Fruit fly (Drosophila melanogaster) whole organism, embryonic: ENCODE measurements around the gene CG11436.

ENCODE experiments used
- Bgb ChIP-seq: fragments of 200-800 bp; sonication (Bioruptor generic); IDR thresholded peaks from 2 replicates; pipeline ENCODE4 v1.3.6; 2022; ENCODE audit warnings: missing biosample characterization, missing genetic modification characterization; ENCODE audit not compliant: partially characterized antibody
- CG10267 ChIP-seq: fragments of 200-800 bp; sonication (Bioruptor generic); optimal IDR thresholded peaks from 2 replicates; lab custom pipeline; 2018; ENCODE audit warnings: missing biosample characterization, mild to moderate bottlenecking, missing genetic modification characterization, moderate library complexity
- CG14710 ChIP-seq: fragments of 200-800 bp; sonication (Bioruptor generic); optimal IDR thresholded peaks from 3 replicates; lab custom pipeline; 2019; ENCODE audit warnings: missing biosample characterization, mild to moderate bottlenecking, missing genetic modification characterization, moderate library complexity
- CG15011 ChIP-seq: fragments of 200-800 bp; sonication (Bioruptor generic); optimal IDR thresholded peaks from 3 replicates; lab custom pipeline; 2018; ENCODE audit warnings: missing biosample characterization, mild to moderate bottlenecking, missing genetic modification characterization
- CG15696 ChIP-seq: fragments of 200-800 bp; sonication (Bioruptor generic); optimal IDR thresholded peaks from 2 replicates; lab custom pipeline; 2019; ENCODE audit warnings: missing biosample characterization, mild to moderate bottlenecking, missing genetic modification characterization, moderate library complexity
- CG17359 ChIP-seq: fragments of 200-800 bp; sonication (Bioruptor generic); optimal IDR thresholded peaks from 3 replicates; lab custom pipeline; 2018; ENCODE audit warnings: missing biosample characterization, mild to moderate bottlenecking, missing genetic modification characterization, moderate library complexity
- CG17829 ChIP-seq: fragments of 200-800 bp; optimal IDR thresholded peaks from 2 replicates; lab custom pipeline; 2019; ENCODE audit warnings: missing biosample characterization, mild to moderate bottlenecking, missing genetic modification characterization, moderate library complexity
- CG18262 ChIP-seq: fragments of 200-800 bp; optimal IDR thresholded peaks from 3 replicates; lab custom pipeline; 2019; ENCODE audit warnings: missing biosample characterization, mild to moderate bottlenecking, missing genetic modification characterization, moderate library complexity
- CG18619 ChIP-seq: fragments of 200-800 bp; sonication (Bioruptor generic); optimal IDR thresholded peaks from 3 replicates; lab custom pipeline; 2017; ENCODE audit warnings: missing biosample characterization, mild to moderate bottlenecking, missing genetic modification characterization
- CG2116 ChIP-seq: fragments of 200-800 bp; sonication (Bioruptor generic); optimal IDR thresholded peaks from 3 replicates; lab custom pipeline; 2018; ENCODE audit warnings: missing biosample characterization, mild to moderate bottlenecking, missing genetic modification characterization
- CG2120 ChIP-seq: fragments of 200-800 bp; sonication (Bioruptor generic); optimal IDR thresholded peaks from 3 replicates; lab custom pipeline; 2016; ENCODE audit warnings: missing biosample characterization, missing genetic modification characterization
- CG30020 ChIP-seq: fragments of 200-800 bp; optimal IDR thresholded peaks from 2 replicates; lab custom pipeline; 2019; ENCODE audit warnings: missing biosample characterization, mild to moderate bottlenecking, missing genetic modification characterization, moderate library complexity
- CG34224 ChIP-seq: fragments of 200-800 bp; sonication (Bioruptor generic); IDR thresholded peaks from 3 replicates; pipeline ENCODE4 v1.3.6; 2022; ENCODE audit warnings: missing biosample characterization, missing genetic modification characterization; ENCODE audit not compliant: partially characterized antibody
- CG3995 ChIP-seq: fragments of 200-800 bp; sonication (Bioruptor generic); optimal IDR thresholded peaks from 3 replicates; lab custom pipeline; 2016; ENCODE audit warnings: missing biosample characterization, missing genetic modification characterization
- CG4617 ChIP-seq: fragments of 200-800 bp; sonication (Bioruptor generic); optimal IDR thresholded peaks from 3 replicates; lab custom pipeline; 2016; ENCODE audit warnings: missing biosample characterization, missing genetic modification characterization, borderline replicate concordance
- CG7963 ChIP-seq: fragments of 200-800 bp; sonication (Bioruptor generic); IDR thresholded peaks from 3 replicates; pipeline ENCODE4 v1.3.6; 2022; ENCODE audit warnings: missing biosample characterization, missing genetic modification characterization; ENCODE audit not compliant: partially characterized antibody
- CG8290 ChIP-seq, 3 experiments: fragments of 200-800 bp; sonication (Bioruptor generic); optimal IDR thresholded peaks; 2 replicates each; lab custom pipeline; 2016 to 2019; ENCODE audit warnings: missing biosample characterization in 3 of 3, missing genetic modification characterization in 3 of 3, mild to moderate bottlenecking in 2 of 3, moderate library complexity in 1 of 3
- CG9797 ChIP-seq: fragments of 200-800 bp; sonication (Bioruptor generic); optimal IDR thresholded peaks from 3 replicates; lab custom pipeline; 2018; ENCODE audit warnings: missing biosample characterization, mild to moderate bottlenecking, missing genetic modification characterization
- CHES-1-like ChIP-seq: fragments of 200-800 bp; sonication (Bioruptor generic); optimal IDR thresholded peaks from 2 replicates; lab custom pipeline; 2016; ENCODE audit warnings: missing biosample characterization, missing genetic modification characterization
- CTCF ChIP-seq: fragments of 200-800 bp; sonication (Bioruptor generic); optimal IDR thresholded peaks from 2 replicates; lab custom pipeline; 2017; ENCODE audit warnings: missing biosample characterization, mild to moderate bottlenecking, missing genetic modification characterization, moderate library complexity
- Chrac-16 ChIP-seq: fragments of 200-800 bp; sonication (Bioruptor generic); optimal IDR thresholded peaks from 3 replicates; lab custom pipeline; 2016; ENCODE audit warnings: missing biosample characterization, missing genetic modification characterization
- CoRest ChIP-seq: fragments of 200-800 bp; sonication (Bioruptor generic); optimal IDR thresholded peaks from 3 replicates; lab custom pipeline; 2018; ENCODE audit warnings: missing biosample characterization, mild to moderate bottlenecking, missing genetic modification characterization, moderate library complexity
- Dfd ChIP-seq, 2 experiments: fragments of >200 bp; optimal IDR thresholded peaks; 2 replicates each; lab custom pipeline; 2017; ENCODE audit warnings: missing biosample characterization in 2 of 2, missing genetic modification characterization in 2 of 2
- Ets97D ChIP-seq: fragments of 200-800 bp; sonication (Bioruptor generic); optimal IDR thresholded peaks from 3 replicates; lab custom pipeline; 2016; ENCODE audit warnings: missing biosample characterization, missing genetic modification characterization
- HLHmδ ChIP-seq: fragments of 200-800 bp; sonication (Bioruptor generic); optimal IDR thresholded peaks from 2 replicates; lab custom pipeline; 2018; ENCODE audit warnings: missing biosample characterization, mild to moderate bottlenecking, missing genetic modification characterization, moderate library complexity
- Myb ChIP-seq: fragments of 200-800 bp; sonication (Bioruptor generic); optimal IDR thresholded peaks from 2 replicates; lab custom pipeline; 2016; ENCODE audit warnings: missing biosample characterization, missing genetic modification characterization
- Nf-YB ChIP-seq: fragments of 200-800 bp; sonication (Bioruptor generic); optimal IDR thresholded peaks from 3 replicates; lab custom pipeline; 2019; ENCODE audit warnings: missing biosample characterization, mild to moderate bottlenecking, missing genetic modification characterization, moderate library complexity
- Nf-YC ChIP-seq: fragments of 200-800 bp; optimal IDR thresholded peaks from 3 replicates; lab custom pipeline; 2019; ENCODE audit warnings: missing biosample characterization, mild to moderate bottlenecking, missing genetic modification characterization, moderate library complexity
- Sry-δ ChIP-seq: fragments of 200-800 bp; sonication (Bioruptor generic); optimal IDR thresholded peaks from 2 replicates; lab custom pipeline; 2016; ENCODE audit warnings: missing biosample characterization, missing genetic modification characterization
- YL-1 ChIP-seq: fragments of 200-800 bp; sonication (Bioruptor generic); optimal IDR thresholded peaks from 3 replicates; lab custom pipeline; 2017; ENCODE audit warnings: missing biosample characterization, mild to moderate bottlenecking, missing genetic modification characterization
- chinmo ChIP-seq: fragments of 200-800 bp; sonication (Bioruptor generic); IDR thresholded peaks from 4 replicates; pipeline ENCODE4 v1.3.6; 2022; ENCODE audit warnings: missing biosample characterization, missing genetic modification characterization; ENCODE audit not compliant: partially characterized antibody
- dm ChIP-seq: fragments of 200-800 bp; sonication (Bioruptor generic); optimal IDR thresholded peaks from 3 replicates; lab custom pipeline; 2016; ENCODE audit warnings: missing biosample characterization, missing genetic modification characterization
- gfzf ChIP-seq: fragments of 200-800 bp; sonication (Bioruptor generic); optimal IDR thresholded peaks from 2 replicates; lab custom pipeline; 2016; ENCODE audit warnings: missing biosample characterization, mild to moderate bottlenecking, missing genetic modification characterization, moderate library complexity
- ind ChIP-seq: fragments of 200-800 bp; sonication (Bioruptor generic); optimal IDR thresholded peaks from 3 replicates; lab custom pipeline; 2016; ENCODE audit warnings: missing biosample characterization, missing genetic modification characterization
- jumu ChIP-seq: fragments of 200-800 bp; sonication (Bioruptor generic); optimal IDR thresholded peaks from 3 replicates; lab custom pipeline; 2016; ENCODE audit warnings: missing biosample characterization, missing genetic modification characterization
- maf-S ChIP-seq: fragments of 200-800 bp; sonication (Bioruptor generic); optimal IDR thresholded peaks from 2 replicates; lab custom pipeline; 2016; ENCODE audit warnings: missing biosample characterization, missing genetic modification characterization
- mam ChIP-seq: fragments of 200-800 bp; sonication (Bioruptor generic); optimal IDR thresholded peaks from 3 replicates; lab custom pipeline; 2016; ENCODE audit warnings: missing biosample characterization, missing genetic modification characterization
- mld ChIP-seq: fragments of 200-800 bp; sonication (Bioruptor generic); IDR thresholded peaks from 3 replicates; pipeline ENCODE4 v1.3.6; 2022; ENCODE audit warnings: missing biosample characterization, missing genetic modification characterization; ENCODE audit not compliant: partially characterized antibody
- nerfin-1 ChIP-seq: fragments of 200-800 bp; sonication (Bioruptor generic); optimal IDR thresholded peaks from 3 replicates; lab custom pipeline; 2019; ENCODE audit warnings: missing biosample characterization, mild to moderate bottlenecking, missing genetic modification characterization, moderate library complexity
- nerfin-2 ChIP-seq: fragments of 200-800 bp; sonication (Bioruptor generic); IDR thresholded peaks from 2 replicates; pipeline ENCODE4 v1.3.6; 2022; ENCODE audit warnings: missing biosample characterization, missing genetic modification characterization; ENCODE audit not compliant: partially characterized antibody
- nom ChIP-seq: fragments of 200-800 bp; sonication (Bioruptor generic); optimal IDR thresholded peaks from 2 replicates; lab custom pipeline; 2017; ENCODE audit warnings: missing biosample characterization, missing genetic modification characterization, mild to moderate bottlenecking, moderate library complexity, missing genetic modification reagents
- phol ChIP-seq: fragments of 200-800 bp; sonication (Bioruptor generic); optimal IDR thresholded peaks from 3 replicates; lab custom pipeline; 2018; ENCODE audit warnings: missing biosample characterization, mild to moderate bottlenecking, missing genetic modification characterization, moderate library complexity
- prd ChIP-seq, 3 experiments: fragments of >200 bp in 2 of 3; fragments of 200-800 bp in 1 of 3; sonication (Bioruptor generic) in 1 of 3; optimal IDR thresholded peaks in 2 of 3; IDR thresholded peaks in 1 of 3; 2 replicates in 2 of 3; 3 replicates in 1 of 3; pipeline versions ENCODE4 v1.3.6 to Lab custom; 2017 to 2022; ENCODE audit warnings: missing biosample characterization in 1 of 3, missing genetic modification characterization in 1 of 3
- row ChIP-seq: fragments of 200-800 bp; sonication (Bioruptor generic); IDR thresholded peaks from 3 replicates; pipeline ENCODE4 v1.3.6; 2022; ENCODE audit warnings: missing biosample characterization, missing genetic modification characterization
- schlank ChIP-seq: fragments of 200-800 bp; sonication (Bioruptor generic); optimal IDR thresholded peaks from 2 replicates; lab custom pipeline; 2018; ENCODE audit warnings: missing biosample characterization, mild to moderate bottlenecking, missing genetic modification characterization
- sens ChIP-seq: fragments of 200-800 bp; sonication (Bioruptor generic); peaks from one replicate; lab custom pipeline; 2016; ENCODE audit warnings: missing biosample characterization, missing genetic modification characterization
- stwl ChIP-seq: fragments of 200-800 bp; sonication (Bioruptor generic); optimal IDR thresholded peaks from 3 replicates; lab custom pipeline; 2018; ENCODE audit warnings: missing biosample characterization, mild to moderate bottlenecking, missing genetic modification characterization, moderate library complexity
- vnd ChIP-seq: fragments of 200-800 bp; sonication (Bioruptor generic); IDR thresholded peaks from 3 replicates; pipeline ENCODE4 v1.3.6; 2022; ENCODE audit warnings: missing biosample characterization, missing genetic modification characterization; ENCODE audit not compliant: partially characterized antibody

CG11436 gene

dm6 chrX:4540430-4540932, 11.2 kb downstream of the CG11436 start, which contains the start of the genes rb and CHOp24 (continued):
- TF ChIP-seq CG15696 (tag; lab: Kevin White, UChicago) (no peak), gfzf (GFP tag; lab: Kevin White, UChicago) (peak; percentile 50), Sry-δ (GFP tag; lab: Kevin White, UChicago) (peak; percentile 92), nerfin-2 (GFP tag; lab: Robert Waterston, UW) (peak; percentile 96), CG17359 (peak; percentile 47), schlank (tag; lab: Kevin White, UChicago) (no peak), Dfd (GFP tag; optimal IDR thresholded peaks at IDR 0.05; lab: Kevin White, UChicago) (no peak), CG30020 (tag; lab: Kevin White, UChicago) (peak; percentile 59), CHES-1-like (GFP tag; lab: Kevin White, UChicago) (peak; percentile 49), sens (GFP tag; lab: Kevin White, UChicago) (peak; percentile 88), CG15011 (no peak), mam (GFP tag; lab: Kevin White, UChicago) (peak; percentile 63), Ets97D (GFP tag; lab: Kevin White, UChicago) (peak; percentile 41), prd (optimal IDR thresholded peaks at IDR 0.05; lab: Kevin White, UChicago) (no peak), prd (GFP tag; IDR thresholded peaks at IDR 0.05; lab: Robert Waterston, UW) (peak; percentile 24; the same call in 1 of the 3 replicates), CG2120 (GFP tag; lab: Kevin White, UChicago) (peak; percentile 57), Myb (GFP tag; lab: Kevin White, UChicago) (peak; percentile 68), stwl (peak; percentile 64), phol (tag; lab: Kevin White, UChicago) (peak; percentile 42), jumu (GFP tag; lab: Kevin White, UChicago) (peak; percentile 58), CG7963 (peak; percentile 95), CG4617 (GFP tag; lab: Kevin White, UChicago) (peak; percentile 51), vnd (GFP tag; lab: Robert Waterston, UW) (peak; percentile 96), CTCF (peak; percentile 34), CG8290 (GFP tag; optimal IDR thresholded peaks at IDR 0.05; lab: Kevin White, UChicago) (peak; percentile 42), CG8290 (tag; optimal IDR thresholded peaks at IDR 0.05; lab: Kevin White, UChicago) (no peak), CG18262 (tag; lab: Kevin White, UChicago) (peak; percentile 14), CG14710 (tag; lab: Kevin White, UChicago) (peak; percentile 64), nom (peak; percentile 22), CG3995 (GFP tag; lab: Kevin White, UChicago) (peak; percentile 77), chinmo (peak; percentile 77; the same call in 3 of the 4 replicates), Nf-YC (tag; lab: Kevin White, UChicago) (peak; percentile 43), ind (peak; percentile 17), CoRest (tag; lab: Kevin White, UChicago) (peak; percentile 32), Chrac-16 (GFP tag; lab: Kevin White, UChicago) (peak; percentile 4), Bgb (GFP tag; lab: Robert Waterston, UW) (peak; percentile 89), maf-S (GFP tag; lab: Kevin White, UChicago) (no peak), nerfin-1 (peak; percentile 99), CG34224 (GFP tag; lab: Robert Waterston, UW) (peak; percentile 90), Nf-YB (GFP tag; lab: Kevin White, UChicago) (peak; percentile 13), CG9797 (GFP tag; lab: Kevin White, UChicago) (peak; percentile 68), HLHmδ (no peak), YL-1 (GFP tag; lab: Kevin White, UChicago) (peak; percentile 61), mld (GFP tag; lab: Robert Waterston, UW) (peak; percentile 88), CG2116 (GFP tag; lab: Kevin White, UChicago) (peak; percentile 84), CG17829 (tag; lab: Kevin White, UChicago) (peak; percentile 31), row (GFP tag; lab: Robert Waterston, UW) (peak; percentile 80), CG10267 (tag; lab: Kevin White, UChicago) (peak; percentile 51), dm (GFP tag; lab: Kevin White, UChicago) (peak; percentile 56), CG18619 (GFP tag; lab: Kevin White, UChicago) (no peak)
